Worm (Caenorhabditis elegans) whole organism, L1 larva: ENCODE measurements around the gene str-211.

Experiments used
- ama-1 ChIP-seq: fragments of 150-350 bp; optimal IDR thresholded peaks from 2 replicates; lab custom pipeline; 2014
- dpl-1 ChIP-seq, 3 experiments: fragments of 150-350 bp in 2 of 3; sonication (generic microtip) in 1 of 3; optimal IDR thresholded peaks; 2 replicates each; lab custom pipeline; 2014 to 2017; ENCODE audit warnings: missing biosample characterization in 3 of 3, missing genetic modification characterization in 3 of 3, missing genetic modification reagents in 3 of 3
- hlh-17 ChIP-seq: fragments of 200-800 bp; sonication (Bioruptor generic); optimal IDR thresholded peaks from 2 replicates; lab custom pipeline; 2018; ENCODE audit warnings: missing genetic modification characterization, mild to moderate bottlenecking, missing compliant biosample characterization, moderate library complexity, borderline replicate concordance
- mep-1 ChIP-seq: fragments of 150-350 bp; optimal IDR thresholded peaks from 2 replicates; lab custom pipeline; 2014; ENCODE audit warnings: missing biosample characterization, missing genetic modification characterization
- skn-1 ChIP-seq: fragments of 150-350 bp; optimal IDR thresholded peaks from 2 replicates; lab custom pipeline; 2014; ENCODE audit warnings: missing biosample characterization, missing genetic modification characterization
- snu-23 ChIP-seq: sonication (generic microtip); optimal IDR thresholded peaks from 2 replicates; lab custom pipeline; 2016; ENCODE audit warnings: missing genetic modification characterization, missing compliant biosample characterization
- sox-4 ChIP-seq: sonication (generic microtip); optimal IDR thresholded peaks from 2 replicates; lab custom pipeline; 2016; ENCODE audit warnings: missing genetic modification characterization, missing compliant biosample characterization
- unc-62 ChIP-seq: fragments of 150-350 bp; optimal IDR thresholded peaks from 2 replicates; lab custom pipeline; 2014; ENCODE audit warnings: missing biosample characterization, missing genetic modification reagents, missing genetic modification characterization
- ztf-11 ChIP-seq, 2 experiments: sonication (generic microtip); optimal IDR thresholded peaks; 2 replicates each; lab custom pipeline; 2016 to 2017; ENCODE audit warnings: missing genetic modification characterization in 2 of 2, missing biosample characterization in 1 of 2, missing compliant biosample characterization in 1 of 2

DNA sequence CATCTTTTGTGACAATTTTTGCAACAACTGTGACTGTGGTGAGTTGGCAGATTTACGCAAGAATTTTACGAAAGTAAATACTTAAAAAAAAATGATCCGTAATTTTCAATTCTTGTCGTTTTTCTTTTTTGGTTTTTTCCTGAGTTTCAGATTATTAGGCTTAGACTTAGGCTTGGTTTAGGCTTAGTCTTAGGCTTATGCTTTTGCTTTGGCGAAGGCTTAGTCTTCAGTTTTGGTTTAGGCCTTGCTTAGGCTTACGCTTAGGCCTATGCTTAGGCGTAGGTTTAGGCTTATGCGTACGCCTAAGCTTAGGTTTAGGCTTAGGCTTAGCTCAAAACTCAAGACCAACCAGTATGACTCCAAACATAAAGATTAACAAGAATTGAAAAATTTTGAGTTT is 13.5 kb upstream of the str-211 start:
- no peak for TF ChIP-seq unc-62 (GFP tag; lab: Kevin White, UChicago)
- no peak for TF ChIP-seq ztf-11 (tag; optimal IDR thresholded peaks at IDR 0.05; lab: Kevin White, UChicago)
- no peak for TF ChIP-seq skn-1 (tag; lab: Kevin White, UChicago)
- no peak for TF ChIP-seq dpl-1 (GFP tag; optimal IDR thresholded peaks at IDR 0.05; lab: Kevin White, UChicago)
- TF ChIP-seq mep-1 (tag; lab: Kevin White, UChicago), result no peak
- no peak for TF ChIP-seq hlh-17 (GFP tag; lab: Kevin White, UChicago)
- no peak for TF ChIP-seq snu-23 (GFP tag; lab: Kevin White, UChicago)
- TF ChIP-seq sox-4 (tag; lab: Kevin White, UChicago), result no peak
- no peak for TF ChIP-seq ama-1 (lab: Kevin White, UChicago)
